Fruit fly (Drosophila melanogaster): ENCODE data around the gene Sfp36F.

Gene Sfp36F

dm6 chr2L:18315454-18315853 lies 23.1 kb downstream of the Sfp36F start:
- no peak for TF ChIP-seq zfh2 (GFP tag; optimal IDR thresholded peaks at IDR 0.05)
- TF ChIP-seq CG11504 (tag; optimal IDR thresholded peaks at IDR 0.05): peak; percentile 74
- TF ChIP-seq HmgD (GFP tag; optimal IDR thresholded peaks at IDR 0.05): no peak
- peak; percentile 33 for TF ChIP-seq CG18262 (tag; optimal IDR thresholded peaks at IDR 0.05)
- TF ChIP-seq gem (tag; optimal IDR thresholded peaks at IDR 0.05): peak; percentile 40
- peak; percentile 48 for TF ChIP-seq dmrt11E (tag; optimal IDR thresholded peaks at IDR 0.05)
- peak; percentile 27 for TF ChIP-seq CG12391 (tag; optimal IDR thresholded peaks at IDR 0.05)
- TF ChIP-seq CG6689 (GFP tag; IDR thresholded peaks at IDR 0.05): 0 out of 2 replicates have a peak, but pooled peaks have one; percentile 18
- TF ChIP-seq CG11695 (GFP tag; IDR thresholded peaks at IDR 0.05): 0 out of 3 replicates have a peak, but pooled peaks have one; percentile 6
- TF ChIP-seq unpg (GFP tag; optimal IDR thresholded peaks at IDR 0.05): peak; percentile 36
- peak; percentile 14 for TF ChIP-seq CG17829 (tag; optimal IDR thresholded peaks at IDR 0.05)
- peak; percentile 5 for TF ChIP-seq Blimp-1 (GFP tag; optimal IDR thresholded peaks at IDR 0.05)
- TF ChIP-seq bcd (GFP tag; optimal IDR thresholded peaks at IDR 0.05): no peak
- 0 out of 2 replicates have a peak, but pooled peaks have one; percentile 5 for TF ChIP-seq CG32772 (GFP tag; IDR thresholded peaks at IDR 0.05)
- peak in 1 of 2 experiments; percentile 55 for TF ChIP-seq bsh (GFP tag; optimal IDR thresholded peaks at IDR 0.05)
- peak; percentile 48 for TF ChIP-seq CG2712 (tag; optimal IDR thresholded peaks at IDR 0.05)
- peak; percentile 38 for TF ChIP-seq CG10979 (tag; optimal IDR thresholded peaks at IDR 0.05)
- no peak for TF ChIP-seq CG3281 (GFP tag; optimal IDR thresholded peaks at IDR 0.05)
- peak; percentile 18 for TF ChIP-seq Sox102F (GFP tag; optimal IDR thresholded peaks at IDR 0.05)
- TF ChIP-seq CG3838 (GFP tag; optimal IDR thresholded peaks at IDR 0.05): no peak
- TF ChIP-seq phol (tag; optimal IDR thresholded peaks at IDR 0.05): peak; percentile 24
- TF ChIP-seq Adf1 (GFP tag; IDR thresholded peaks at IDR 0.05): no peak

- TF ChIP-seq CG6683 (GFP tag; optimal IDR thresholded peaks at IDR 0.05) (no peak), Asciz (GFP tag; optimal IDR thresholded peaks at IDR 0.05) (no peak), nmo (GFP tag; optimal IDR thresholded peaks at IDR 0.05) (no peak), CG8765 (GFP tag; IDR thresholded peaks at IDR 0.05) (no peak), schlank (tag; optimal IDR thresholded peaks at IDR 0.05) (peak; percentile 25), Gsc (GFP tag; IDR thresholded peaks at IDR 0.05) (no peak), MBD-R2 (GFP tag; IDR thresholded peaks at IDR 0.05) (0 out of 2 replicates have a peak, but pooled peaks have one; percentile 17), Side (GFP tag; optimal IDR thresholded peaks at IDR 0.05) (peak; percentile 50), CG8089 (GFP tag; optimal IDR thresholded peaks at IDR 0.05) (no peak), CG31365 (tag; optimal IDR thresholded peaks at IDR 0.05) (peak; percentile 21), CG1603 (tag; optimal IDR thresholded peaks at IDR 0.05) (peak; percentile 34), Oaz (GFP tag; IDR thresholded peaks at IDR 0.05) (no peak), CG8388 (GFP tag; optimal IDR thresholded peaks at IDR 0.05) (peak; percentile 21), CG2116 (GFP tag; optimal IDR thresholded peaks at IDR 0.05) (no peak), prd (optimal IDR thresholded peaks at IDR 0.05) (no peak), prd (GFP tag; IDR thresholded peaks at IDR 0.05) (no peak), Aef1 (GFP tag; IDR thresholded peaks at IDR 0.05) (no peak), ash1 (GFP tag; optimal IDR thresholded peaks at IDR 0.05) (peak; percentile 25), CG12769 (tag; optimal IDR thresholded peaks at IDR 0.05) (peak; percentile 82), tx (GFP tag; optimal IDR thresholded peaks at IDR 0.05) (no peak), zfh2 (GFP tag; optimal IDR thresholded peaks at IDR 0.05) (no peak), Ssrp (tag; optimal IDR thresholded peaks at IDR 0.05) (peak; percentile 1), Fer1 (GFP tag; optimal IDR thresholded peaks at IDR 0.05) (peak; percentile 64), CG10321 (GFP tag; IDR thresholded peaks at IDR 0.05) (peak; percentile 32; the same call in 1 of the 2 replicates), CG7745 (tag; optimal IDR thresholded peaks at IDR 0.05) (no peak), tup (GFP tag; optimal IDR thresholded peaks at IDR 0.05) (no peak), CG2678 (tag; optimal IDR thresholded peaks at IDR 0.05) (peak; percentile 21), run (tag; optimal IDR thresholded peaks at IDR 0.05) (peak; percentile 2)
Observed at dm6 chr2L:18319577-18320316, 27.4 kb downstream of the Sfp36F start, which contains the start of gene Fas3. Fas3 (plus strand) TSS chr2L:18320102.
